Worm (Caenorhabditis elegans) whole organism, L4 larva: ENCODE data around the gene T23F11.2.

ENCODE experiments used
- F10B5.3 ChIP-seq: sonication (generic microtip); optimal IDR thresholded peaks from 2 replicates; lab custom pipeline; 2016; ENCODE audit warnings: mild to moderate bottlenecking, missing genetic modification characterization, missing compliant biosample characterization
- F26F4.8 ChIP-seq: fragments of 200-800 bp; sonication (Bioruptor generic); conservative IDR thresholded peaks from 2 replicates; pipeline ENCODE4 v1.3.6; 2022; ENCODE audit warnings: missing genetic modification characterization, missing compliant biosample characterization
- Y105C5A.15 ChIP-seq: fragments of 200-800 bp; sonication (Bioruptor generic); IDR thresholded peaks from 2 replicates; pipeline ENCODE4 v1.3.6; 2022; ENCODE audit warnings: missing genetic modification characterization, missing compliant biosample characterization
- ZK546.5 ChIP-seq, 2 experiments: sonication (generic microtip); optimal IDR thresholded peaks; 2 replicates each; lab custom pipeline; 2017; ENCODE audit warnings: missing biosample characterization in 2 of 2, missing genetic modification characterization in 2 of 2
- aha-1 ChIP-seq: fragments of 150-350 bp; peaks from one replicate; lab custom pipeline; 2014; ENCODE audit warnings: missing biosample characterization, missing genetic modification characterization
- aly-2 ChIP-seq: sonication (generic microtip); optimal IDR thresholded peaks from 2 replicates; lab custom pipeline; 2018; ENCODE audit warnings: missing biosample characterization, missing genetic modification characterization
- ceh-44 ChIP-seq: fragments of 200-800 bp; sonication (Bioruptor generic); IDR thresholded peaks from 2 replicates; pipeline ENCODE4 v1.3.6; 2022; ENCODE audit warnings: missing genetic modification reagents, missing genetic modification characterization, missing compliant biosample characterization
- daf-16 ChIP-seq, 3 experiments: sonication (generic microtip); optimal IDR thresholded peaks; 2 replicates each; lab custom pipeline; 2016 to 2017; ENCODE audit warnings: missing genetic modification characterization in 3 of 3, missing genetic modification reagents in 3 of 3, mild to moderate bottlenecking in 2 of 3, missing compliant biosample characterization in 2 of 3, missing biosample characterization in 1 of 3, moderate library complexity in 1 of 3
- dmd-9 ChIP-seq: fragments of 200-800 bp; sonication (Bioruptor generic); IDR thresholded peaks from 2 replicates; pipeline ENCODE4 v1.3.6; 2022; ENCODE audit warnings: missing genetic modification reagents, missing genetic modification characterization, missing compliant biosample characterization
- dpl-1 ChIP-seq: fragments of 150-350 bp; optimal IDR thresholded peaks from 2 replicates; lab custom pipeline; 2014; ENCODE audit warnings: missing biosample characterization, missing genetic modification reagents, missing genetic modification characterization
- duxl-1 ChIP-seq: sonication (generic microtip); optimal IDR thresholded peaks from 2 replicates; lab custom pipeline; 2016; ENCODE audit warnings: mild to moderate bottlenecking, missing genetic modification characterization, moderate library complexity, missing compliant biosample characterization; ENCODE audit not compliant: poor library complexity
- dve-1 ChIP-seq: sonication (generic microtip); optimal IDR thresholded peaks from 2 replicates; lab custom pipeline; 2017; ENCODE audit warnings: antibody characterized with exemption, mild to moderate bottlenecking, missing genetic modification characterization, missing compliant biosample characterization; ENCODE audit not compliant: insufficient read depth
- fkh-10 ChIP-seq: fragments of 150-350 bp; optimal IDR thresholded peaks from 2 replicates; lab custom pipeline; 2014; ENCODE audit warnings: missing biosample characterization, missing genetic modification reagents, missing genetic modification characterization
- hif-1 ChIP-seq, 2 experiments: sonication (generic microtip); optimal IDR thresholded peaks; 2 replicates each; lab custom pipeline; 2016 to 2017; ENCODE audit warnings: missing compliant biosample characterization in 2 of 2, missing genetic modification characterization in 2 of 2, missing genetic modification reagents in 2 of 2, missing genotype in 2 of 2, mild to moderate bottlenecking in 1 of 2
- jun-1 ChIP-seq: fragments of 150-350 bp; optimal IDR thresholded peaks from 2 replicates; lab custom pipeline; 2014; ENCODE audit warnings: missing biosample characterization, missing genetic modification reagents, missing genetic modification characterization
- lim-7 ChIP-seq: fragments of 200-800 bp; sonication (Bioruptor generic); IDR thresholded peaks from 2 replicates; pipeline ENCODE4 v1.3.6; 2022; ENCODE audit warnings: missing genetic modification characterization, missing compliant biosample characterization
- lin-1 ChIP-seq: fragments of 200-800 bp; sonication (Bioruptor generic); IDR thresholded peaks from 2 replicates; pipeline ENCODE4 v1.3.6; 2022; ENCODE audit warnings: missing genetic modification reagents, missing genetic modification characterization, missing compliant biosample characterization
- lin-15B ChIP-seq: fragments of 150-350 bp; sonication (generic microtip); optimal IDR thresholded peaks from 3 replicates; lab custom pipeline; 2014; ENCODE audit warnings: missing biosample characterization, missing genetic modification characterization
- madf-9 ChIP-seq: fragments of 200-800 bp; sonication (Bioruptor generic); conservative IDR thresholded peaks from 2 replicates; pipeline ENCODE4 v1.3.6; 2022; ENCODE audit warnings: missing genetic modification reagents, missing genetic modification characterization, missing compliant biosample characterization
- mdl-1 ChIP-seq, 2 experiments: fragments of 150-350 bp in 1 of 2; sonication (generic microtip) in 1 of 2; optimal IDR thresholded peaks; 2 replicates each; lab custom pipeline; 2014 to 2017; ENCODE audit warnings: missing biosample characterization in 2 of 2, missing genetic modification characterization in 2 of 2
- mdt-29 ChIP-seq: fragments of 200-800 bp; sonication (Bioruptor generic); IDR thresholded peaks from 2 replicates; pipeline ENCODE4 v1.3.6; 2022; ENCODE audit warnings: missing genetic modification reagents, missing genetic modification characterization, missing compliant biosample characterization
- mep-1 ChIP-seq: fragments of 150-350 bp; sonication (generic microtip); optimal IDR thresholded peaks from 3 replicates; lab custom pipeline; 2014; ENCODE audit warnings: missing biosample characterization, missing genetic modification characterization
- mes-2 ChIP-seq: sonication (generic microtip); optimal IDR thresholded peaks from 2 replicates; lab custom pipeline; 2016; ENCODE audit warnings: missing genotype, mild to moderate bottlenecking, missing genetic modification characterization, missing compliant biosample characterization; ENCODE audit not compliant: poor library complexity, severe bottlenecking
- nhr-10 ChIP-seq: fragments of 150-350 bp; optimal IDR thresholded peaks from 2 replicates; lab custom pipeline; 2014; ENCODE audit warnings: missing biosample characterization, missing genetic modification characterization
- nhr-11 ChIP-seq: fragments of 150-350 bp; optimal IDR thresholded peaks from 2 replicates; lab custom pipeline; 2014; ENCODE audit warnings: missing biosample characterization, missing genetic modification characterization
- nhr-76 ChIP-seq: fragments of 150-350 bp; optimal IDR thresholded peaks from 2 replicates; lab custom pipeline; 2014; ENCODE audit warnings: missing biosample characterization, missing genetic modification characterization
- pqm-1 ChIP-seq: sonication (generic microtip); optimal IDR thresholded peaks from 2 replicates; lab custom pipeline; 2017; ENCODE audit warnings: missing biosample characterization, missing genetic modification characterization
- set-16 ChIP-seq: fragments of 200-800 bp; sonication (Bioruptor generic); IDR thresholded peaks from 2 replicates; pipeline ENCODE4 v1.3.6; 2022; ENCODE audit warnings: missing genetic modification reagents, missing genetic modification characterization, missing compliant biosample characterization
- skn-1 ChIP-seq: fragments of 150-350 bp; optimal IDR thresholded peaks from 2 replicates; lab custom pipeline; 2014; ENCODE audit warnings: missing biosample characterization, missing genetic modification characterization
- snpc-1.2 ChIP-seq: fragments of 200-800 bp; sonication (Bioruptor generic); IDR thresholded peaks from 2 replicates; pipeline ENCODE4 v1.3.6; 2022; ENCODE audit warnings: missing genetic modification reagents, missing genetic modification characterization, missing compliant biosample characterization
- unc-130 ChIP-seq: sonication (generic microtip); optimal IDR thresholded peaks from 2 replicates; lab custom pipeline; 2016; ENCODE audit warnings: missing genetic modification reagents, missing genetic modification characterization, missing compliant biosample characterization
- unc-62 ChIP-seq, 3 experiments: fragments of 150-350 bp in 1 of 3; sonication (generic microtip); optimal IDR thresholded peaks in 2 of 3; peaks in 1 of 3; 1 replicate in 1 of 3; 2 replicates in 2 of 3; lab custom pipeline; 2014 to 2017; ENCODE audit warnings: missing biosample characterization in 3 of 3, missing genetic modification characterization in 3 of 3, missing genetic modification reagents in 3 of 3, missing genotype in 1 of 3
- zfp-2 ChIP-seq: sonication (generic microtip); optimal IDR thresholded peaks from 2 replicates; lab custom pipeline; 2016; ENCODE audit warnings: mild to moderate bottlenecking, missing genetic modification characterization, missing compliant biosample characterization

The T23F11.2 gene

DNA sequence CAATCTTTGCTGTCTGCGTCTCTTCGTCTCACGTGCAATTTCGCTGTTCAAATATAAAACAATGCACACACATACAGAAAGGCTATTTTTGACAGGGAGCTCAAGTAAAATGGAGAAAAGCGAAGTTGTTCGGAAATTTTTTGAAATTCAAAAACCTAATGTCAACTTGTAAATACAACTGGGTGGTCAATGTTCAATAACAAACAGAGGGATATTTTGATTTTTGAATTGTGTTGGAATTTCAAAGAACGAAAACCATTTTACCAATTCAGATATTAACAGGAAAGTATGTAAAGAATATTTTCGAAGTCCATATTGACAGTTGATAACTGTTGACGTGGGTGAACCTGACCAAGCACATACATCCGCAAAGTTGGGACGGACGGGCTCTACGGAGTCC lies 33.1 kb upstream of the T23F11.2 start, which contains the start of gene tag-243:
Gene tag-243, minus strand, starts transcription at position 101 of the 400 bp plus-strand sequence.
- TF ChIP-seq unc-62 (GFP tag; optimal IDR thresholded peaks at IDR 0.05 in 1 of 2; lab: Kevin White, UChicago): no peak
- TF ChIP-seq unc-62 (tag; optimal IDR thresholded peaks at IDR 0.05; lab: Kevin White, UChicago): no peak
- TF ChIP-seq pqm-1: no peak
- no peak for TF ChIP-seq lin-1 (GFP tag; lab: Robert Waterston, UW)
- TF ChIP-seq, all 104 proteins: peak for 0

DNA sequence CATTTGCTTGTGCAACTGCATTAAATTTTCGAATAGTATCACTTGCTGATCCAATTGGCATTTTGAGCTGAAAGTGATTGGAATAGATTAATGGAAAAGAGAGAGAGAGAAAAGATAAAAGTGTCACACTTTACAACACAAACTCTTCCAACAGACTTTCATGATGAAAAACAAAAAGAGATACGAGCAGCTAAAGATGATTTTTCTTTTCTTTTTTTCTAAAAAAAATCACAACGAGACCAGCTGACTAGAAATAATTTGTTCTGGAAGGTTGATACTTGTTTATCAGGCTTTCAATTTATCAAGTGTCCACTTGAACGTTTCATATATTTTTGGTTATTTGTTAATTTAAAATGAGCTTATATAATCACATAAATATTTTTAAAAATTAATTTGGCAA lies 31.8 kb upstream of the T23F11.2 start:
- TF ChIP-seq daf-16 (GFP tag; optimal IDR thresholded peaks at IDR 0.05; lab: Kevin White, UChicago): peak in 1 of 2 experiments; percentile 87
- TF ChIP-seq daf-16 (tag; optimal IDR thresholded peaks at IDR 0.05; lab: Kevin White, UChicago): no peak
- TF ChIP-seq hif-1 (tag; optimal IDR thresholded peaks at IDR 0.05; lab: Kevin White, UChicago): peak in 1 of 2 experiments; percentile 15
- no peak for TF ChIP-seq snpc-1.2 (GFP tag; lab: Robert Waterston, UW)
- no peak for TF ChIP-seq Y105C5A.15 (GFP tag; lab: Robert Waterston, UW)
- no peak for TF ChIP-seq dmd-9
- peak in 1 of 2 experiments; percentile 42 for TF ChIP-seq unc-62 (GFP tag; optimal IDR thresholded peaks at IDR 0.05 in 1 of 2; lab: Kevin White, UChicago)
- no peak for TF ChIP-seq unc-62 (tag; optimal IDR thresholded peaks at IDR 0.05; lab: Kevin White, UChicago)
- peak; percentile 50 for TF ChIP-seq nhr-11 (tag; lab: Kevin White, UChicago)
- no peak for TF ChIP-seq mep-1 (tag; lab: Kevin White, UChicago)

ce11 chrIII:4679963-4680484 lies 24.7 kb upstream of the T23F11.2 start, which contains the start of gene srg-11:
srg-11 (plus strand) TSS chrIII:4680013.
- TF ChIP-seq set-16 (GFP tag; lab: Robert Waterston, UW): no peak
- TF ChIP-seq aly-2 (tag; lab: Kevin White, UChicago): no peak
- no peak for TF ChIP-seq skn-1 (tag; lab: Kevin White, UChicago)
- no peak for TF ChIP-seq mdl-1 (tag; optimal IDR thresholded peaks at IDR 0.05; lab: Kevin White, UChicago)
- TF ChIP-seq aha-1 (tag; lab: Kevin White, UChicago): peak; percentile 97
- TF ChIP-seq, all 104 proteins: peak for 1

DNA sequence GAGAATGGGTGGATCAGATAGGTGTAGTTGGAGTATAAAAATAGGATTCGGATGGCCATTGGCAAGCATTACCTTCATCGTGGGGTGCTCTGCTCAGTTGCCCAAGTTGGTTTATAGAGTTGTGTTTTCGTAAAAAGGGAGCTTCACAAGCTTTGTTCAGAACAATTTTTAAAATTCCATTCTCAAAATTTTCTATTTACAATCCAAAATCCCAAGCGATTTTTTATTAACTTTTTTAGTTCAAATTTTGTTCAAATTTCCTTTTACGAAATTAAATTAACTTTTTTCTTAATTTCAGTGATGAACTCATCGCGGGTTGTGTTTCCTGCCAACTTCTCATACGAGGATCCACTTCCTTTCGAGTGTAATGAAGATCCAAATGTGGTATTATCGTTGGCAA lies 22.2 kb upstream of the T23F11.2 start, which contains the start of gene srg-10:
Gene srg-10, plus strand, starts transcription at position 301 of the 400 bp plus-strand sequence.
- TF ChIP-seq nhr-10 (tag; lab: Kevin White, UChicago) (no peak), ZK546.5 (tag; optimal IDR thresholded peaks at IDR 0.05; lab: Kevin White, UChicago) (no peak), dmd-9 (no peak), dpl-1 (GFP tag; lab: Kevin White, UChicago) (no peak), madf-9 (GFP tag; lab: Robert Waterston, UW) (no peak), nhr-76 (no peak), ceh-44 (GFP tag; lab: Robert Waterston, UW) (no peak), pqm-1 (no peak), F10B5.3 (tag; lab: Kevin White, UChicago) (no peak), fkh-10 (GFP tag; lab: Kevin White, UChicago) (no peak), mdt-29 (no peak), unc-130 (no peak), dve-1 (tag; lab: Kevin White, UChicago) (no peak), mes-2 (tag; lab: Kevin White, UChicago) (no peak), duxl-1 (tag; lab: Kevin White, UChicago) (no peak), zfp-2 (tag; lab: Kevin White, UChicago) (no peak), lim-7 (GFP tag; lab: Robert Waterston, UW) (no peak), jun-1 (tag; lab: Kevin White, UChicago) (no peak), F26F4.8 (GFP tag; lab: Robert Waterston, UW) (no peak), lin-15B (tag; lab: Kevin White, UChicago) (no peak)
